Worm (Caenorhabditis elegans) whole organism, early embryonic: ENCODE measurements around the gene K01D12.10.

ENCODE experiments used
- B0310.2 ChIP-seq: sonication (generic microtip); optimal IDR thresholded peaks from 2 replicates; lab custom pipeline; 2016; ENCODE audit warnings: mild to moderate bottlenecking, missing genetic modification characterization, missing compliant biosample characterization
- F13C5.2 ChIP-seq: sonication (generic microtip); optimal IDR thresholded peaks from 2 replicates; lab custom pipeline; 2017; ENCODE audit warnings: mild to moderate bottlenecking, missing genetic modification characterization, inconsistent platforms, missing compliant biosample characterization
- aly-1 ChIP-seq: sonication (generic microtip); optimal IDR thresholded peaks from 2 replicates; lab custom pipeline; 2016; ENCODE audit warnings: missing genetic modification characterization, missing compliant biosample characterization
- ama-1 ChIP-seq: fragments of 150-350 bp; optimal IDR thresholded peaks from 2 replicates; lab custom pipeline; 2014
- ceh-13 ChIP-seq: fragments of 200-800 bp; sonication (Bioruptor generic); optimal IDR thresholded peaks from 2 replicates; lab custom pipeline; 2018; ENCODE audit warnings: mild to moderate bottlenecking, missing genetic modification characterization, missing compliant biosample characterization
- ceh-36 ChIP-seq: sonication (generic microtip); optimal IDR thresholded peaks from 2 replicates; lab custom pipeline; 2016; ENCODE audit warnings: missing genetic modification characterization, inconsistent platforms, missing compliant biosample characterization
- ets-7 ChIP-seq: sonication (generic microtip); optimal IDR thresholded peaks from 2 replicates; lab custom pipeline; 2016; ENCODE audit warnings: missing genotype, missing genetic modification characterization, missing compliant biosample characterization
- flt-1 ChIP-seq: fragments of 200-800 bp; sonication (Bioruptor generic); IDR thresholded peaks from 2 replicates; pipeline ENCODE4 v1.3.6; 2022; ENCODE audit warnings: missing genetic modification characterization, missing compliant biosample characterization
- hmbx-1 ChIP-seq: sonication (generic microtip); optimal IDR thresholded peaks from 2 replicates; lab custom pipeline; 2016; ENCODE audit warnings: mild to moderate bottlenecking, missing genetic modification characterization, missing compliant biosample characterization
- hmg-4 ChIP-seq: fragments of 200-800 bp; sonication (Bioruptor generic); optimal IDR thresholded peaks from 2 replicates; lab custom pipeline; 2018; ENCODE audit warnings: mild to moderate bottlenecking, missing genetic modification characterization, missing compliant biosample characterization
- hnd-1 ChIP-seq: sonication (generic microtip); optimal IDR thresholded peaks from 2 replicates; lab custom pipeline; 2016; ENCODE audit warnings: missing genetic modification characterization, missing compliant biosample characterization
- pes-1 ChIP-seq: fragments of 200-800 bp; sonication (Bioruptor generic); IDR thresholded peaks from 2 replicates; pipeline ENCODE4 v1.3.6; 2022; ENCODE audit warnings: missing genetic modification reagents, missing genetic modification characterization, missing compliant biosample characterization
- scrt-1 ChIP-seq: fragments of 200-800 bp; sonication (Bioruptor generic); IDR thresholded peaks from 2 replicates; pipeline ENCODE4 v1.3.6; 2022; ENCODE audit warnings: missing genetic modification characterization, missing compliant biosample characterization
- sea-1 ChIP-seq: fragments of 200-800 bp; sonication (Bioruptor generic); conservative IDR thresholded peaks from 2 replicates; pipeline ENCODE4 v1.3.6; 2022; ENCODE audit warnings: missing genetic modification characterization, missing compliant biosample characterization
- tbx-11 ChIP-seq: fragments of 200-800 bp; sonication (Bioruptor generic); IDR thresholded peaks from 2 replicates; pipeline ENCODE4 v1.3.6; 2022; ENCODE audit warnings: missing genetic modification characterization, missing compliant biosample characterization
- tbx-37 ChIP-seq: fragments of 200-800 bp; sonication (Bioruptor generic); conservative IDR thresholded peaks from 2 replicates; pipeline ENCODE4 v1.3.6; 2022; ENCODE audit warnings: missing genetic modification reagents, missing genetic modification characterization, missing compliant biosample characterization
- tra-4 ChIP-seq: sonication (generic microtip); optimal IDR thresholded peaks from 2 replicates; lab custom pipeline; 2017; ENCODE audit warnings: missing genetic modification characterization, missing compliant biosample characterization

The K01D12.10 gene

DNA sequence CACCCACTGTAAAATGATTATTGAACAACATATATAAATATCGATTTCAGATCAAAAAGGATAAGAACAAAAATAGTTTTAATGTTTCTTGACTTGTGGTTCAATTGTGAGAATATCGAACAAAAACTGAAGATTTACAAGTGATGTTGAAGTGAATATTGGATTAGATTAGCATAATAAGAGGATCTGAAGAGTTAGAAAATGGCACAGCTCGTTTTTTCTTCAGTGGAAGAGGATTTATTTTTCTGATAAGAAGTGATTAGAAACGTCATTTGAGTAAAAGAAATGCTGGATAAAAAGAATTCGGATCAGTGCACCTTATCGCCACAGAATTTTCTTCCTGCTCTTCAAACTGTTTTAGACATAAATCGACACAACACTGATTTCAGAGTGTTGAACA is 10.3 kb upstream of the K01D12.10 start, which contains the start of gene twk-14:
TSS of gene twk-14 (minus strand) at position 8 of the 400 bp plus-strand sequence.
- TF ChIP-seq ceh-13: no peak
- no peak for TF ChIP-seq sea-1 (GFP tag; lab: Robert Waterston, UW)
- no peak for TF ChIP-seq ama-1 (lab: Kevin White, UChicago)
- no peak for TF ChIP-seq ets-7
- TF ChIP-seq tbx-11: no peak
- no peak for TF ChIP-seq hnd-1 (tag; lab: Kevin White, UChicago)
- no peak for TF ChIP-seq scrt-1 (GFP tag; lab: Robert Waterston, UW)
- no peak for TF ChIP-seq ceh-36 (tag; lab: Kevin White, UChicago)
- no peak for TF ChIP-seq F13C5.2 (tag; lab: Kevin White, UChicago)

DNA sequence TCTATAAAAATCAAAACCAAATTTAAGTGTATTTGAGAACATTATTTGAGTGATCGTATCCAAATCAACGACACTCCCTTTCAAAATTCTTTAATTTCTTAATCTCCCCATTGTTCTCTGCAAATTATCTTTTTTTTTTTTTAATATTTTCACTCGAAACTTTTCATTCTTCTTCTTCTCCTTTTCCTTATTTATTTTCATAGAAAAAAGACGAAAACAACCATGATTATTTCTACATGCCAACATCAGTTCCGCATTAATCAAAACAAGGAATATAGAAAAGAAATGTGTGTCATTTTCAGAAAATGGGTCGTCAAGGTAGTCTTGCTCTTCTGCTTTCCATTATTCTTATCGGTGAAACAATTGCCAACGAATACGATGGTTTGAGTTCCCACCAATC is 8.5 kb upstream of the K01D12.10 start, which contains the start of gene K01D12.5:
TSS of gene K01D12.5 (plus strand) at position 301 of the 400 bp plus-strand sequence.
- TF ChIP-seq B0310.2 (tag; lab: Kevin White, UChicago) (no peak), scrt-1 (GFP tag; lab: Robert Waterston, UW) (no peak), hnd-1 (tag; lab: Kevin White, UChicago) (no peak)

DNA sequence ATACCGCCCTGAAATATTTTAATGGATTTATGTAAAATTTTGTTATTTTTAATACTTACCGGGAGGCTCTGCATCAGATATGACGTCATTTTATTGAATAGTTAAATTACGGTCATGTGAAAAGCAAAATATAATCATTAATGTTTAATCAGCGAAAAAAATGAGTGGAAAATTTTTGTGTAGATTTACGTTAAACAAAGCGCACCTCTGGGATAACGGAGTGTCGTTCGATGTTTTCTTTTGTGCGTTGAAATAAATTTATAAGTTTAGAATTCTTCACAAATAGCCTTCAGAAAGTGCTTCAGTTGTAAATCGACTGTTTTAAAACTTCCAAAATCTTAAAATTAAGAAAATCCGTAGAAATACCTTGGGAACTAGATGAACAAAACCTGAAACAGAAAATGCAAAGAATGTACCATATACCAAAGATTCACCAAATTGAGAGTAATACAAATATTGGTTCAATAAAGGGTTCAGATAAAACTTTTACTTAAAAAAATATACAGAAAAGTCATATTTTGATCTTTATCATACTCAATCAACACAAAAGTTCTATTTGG is 5.3 kb upstream of the K01D12.10 start, which contains the start of the genes K01D12.20 and miga-1:
TSS of gene K01D12.20 (minus strand) at position 138 of the 560 bp plus-strand sequence.
TSS of gene miga-1 (minus strand) at position 183 of the 560 bp plus-strand sequence.
- TF ChIP-seq ceh-13 (no peak), scrt-1 (GFP tag; lab: Robert Waterston, UW) (no peak), tbx-37 (GFP tag; lab: Robert Waterston, UW) (no peak), hnd-1 (tag; lab: Kevin White, UChicago) (no peak), aly-1 (tag; lab: Kevin White, UChicago) (no peak), ama-1 (lab: Kevin White, UChicago) (no peak), tbx-11 (no peak), flt-1 (GFP tag; lab: Robert Waterston, UW) (no peak), sea-1 (GFP tag; lab: Robert Waterston, UW) (no peak), pes-1 (GFP tag; lab: Robert Waterston, UW) (no peak), tra-4 (tag; lab: Kevin White, UChicago) (no peak)

DNA sequence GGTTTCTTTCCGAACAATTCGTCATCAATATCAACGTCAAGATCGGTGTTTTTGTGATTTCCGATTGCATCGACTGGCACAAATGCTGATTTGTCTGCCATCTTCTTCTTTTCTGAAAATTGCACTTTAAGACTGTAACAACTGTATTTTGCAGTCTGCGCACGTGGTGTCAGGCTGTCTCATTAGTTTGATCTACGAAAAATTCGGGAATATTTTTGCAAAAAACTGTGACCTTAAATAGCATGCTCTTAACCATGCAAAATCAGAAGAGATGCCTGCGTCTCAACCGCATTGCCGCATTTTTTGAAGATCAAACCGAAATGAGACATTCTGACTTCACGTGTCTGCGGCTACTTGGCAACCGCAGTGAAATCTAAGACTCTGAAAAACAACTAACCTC is 4.6 kb upstream of the K01D12.10 start, which contains the start of gene K01D12.7:
TSS of gene K01D12.7 (minus strand) at position 101 of the 400 bp plus-strand sequence.
- no peak for TF ChIP-seq F13C5.2 (tag; lab: Kevin White, UChicago)
- no peak for TF ChIP-seq tbx-37 (GFP tag; lab: Robert Waterston, UW)
- TF ChIP-seq hnd-1 (tag; lab: Kevin White, UChicago): no peak
- TF ChIP-seq aly-1 (tag; lab: Kevin White, UChicago): no peak
- TF ChIP-seq ama-1 (lab: Kevin White, UChicago): no peak
- TF ChIP-seq hmg-4 (GFP tag; lab: Kevin White, UChicago): no peak
- TF ChIP-seq pes-1 (GFP tag; lab: Robert Waterston, UW): no peak
- no peak for TF ChIP-seq scrt-1 (GFP tag; lab: Robert Waterston, UW)
- no peak for TF ChIP-seq flt-1 (GFP tag; lab: Robert Waterston, UW)
- TF ChIP-seq ets-7: no peak
- no peak for TF ChIP-seq tbx-11
- no peak for TF ChIP-seq hmbx-1 (tag; lab: Kevin White, UChicago)
- TF ChIP-seq sea-1 (GFP tag; lab: Robert Waterston, UW): no peak
- no peak for TF ChIP-seq ceh-13
- no peak for TF ChIP-seq B0310.2 (tag; lab: Kevin White, UChicago)
- TF ChIP-seq ceh-36 (tag; lab: Kevin White, UChicago): no peak

DNA sequence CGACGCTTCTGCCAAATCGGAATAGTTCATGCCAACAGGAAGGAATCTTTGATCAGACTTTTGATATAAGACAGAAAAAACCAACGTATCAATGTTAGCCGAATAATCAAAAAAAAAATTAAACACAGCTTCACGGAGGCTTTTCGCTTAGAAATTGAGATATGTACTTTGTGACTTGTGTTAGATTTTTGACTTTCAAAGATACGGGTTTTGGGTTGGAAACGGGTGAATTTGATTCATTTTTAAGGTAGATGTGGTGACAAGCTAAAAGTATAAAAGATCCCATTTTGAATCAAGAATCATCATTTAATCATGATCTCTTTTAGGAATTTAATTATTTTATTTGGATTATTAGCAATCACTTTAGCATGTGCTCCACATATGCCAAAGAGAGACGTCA is 3.7 kb upstream of the K01D12.10 start, which contains the start of gene K01D12.8:
TSS of gene K01D12.8 (plus strand) at position 301 of the 400 bp plus-strand sequence.
- TF ChIP-seq tra-4 (tag; lab: Kevin White, UChicago): no peak
- no peak for TF ChIP-seq F13C5.2 (tag; lab: Kevin White, UChicago)
- TF ChIP-seq hmg-4 (GFP tag; lab: Kevin White, UChicago): no peak
- TF ChIP-seq aly-1 (tag; lab: Kevin White, UChicago): no peak
- TF ChIP-seq pes-1 (GFP tag; lab: Robert Waterston, UW): no peak
- TF ChIP-seq ets-7: no peak
- no peak for TF ChIP-seq hnd-1 (tag; lab: Kevin White, UChicago)

DNA sequence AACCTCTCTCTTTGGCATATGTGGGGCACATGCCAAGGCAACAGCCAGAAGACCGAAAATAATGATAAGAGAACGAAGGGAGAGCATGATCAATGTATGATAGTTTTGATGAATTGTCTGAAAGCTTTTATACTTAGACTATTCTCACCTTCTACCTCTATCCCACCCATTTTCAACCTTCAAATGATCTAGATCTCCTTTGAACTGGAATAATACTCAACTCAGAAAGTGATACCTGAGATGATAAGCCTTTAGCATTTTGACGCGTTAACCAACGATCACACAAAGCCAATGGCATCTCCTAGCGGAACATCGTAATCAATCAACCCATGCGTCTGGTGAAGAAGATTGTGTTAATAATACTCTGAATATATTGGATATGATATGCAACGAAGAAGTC is 1.5 kb upstream of the K01D12.10 start, which contains the start of gene K01D12.9:
TSS of gene K01D12.9 (minus strand) at position 101 of the 400 bp plus-strand sequence.
- TF ChIP-seq hnd-1 (tag; lab: Kevin White, UChicago): no peak
- no peak for TF ChIP-seq tbx-11
- no peak for TF ChIP-seq F13C5.2 (tag; lab: Kevin White, UChicago)
- no peak for TF ChIP-seq ets-7
- no peak for TF ChIP-seq ama-1 (lab: Kevin White, UChicago)
- TF ChIP-seq sea-1 (GFP tag; lab: Robert Waterston, UW): no peak
- no peak for TF ChIP-seq tbx-37 (GFP tag; lab: Robert Waterston, UW)
- no peak for TF ChIP-seq scrt-1 (GFP tag; lab: Robert Waterston, UW)
- TF ChIP-seq B0310.2 (tag; lab: Kevin White, UChicago): no peak
- no peak for TF ChIP-seq ceh-13
- TF ChIP-seq ceh-36 (tag; lab: Kevin White, UChicago): no peak
- no peak for TF ChIP-seq aly-1 (tag; lab: Kevin White, UChicago)
- no peak for TF ChIP-seq hmg-4 (GFP tag; lab: Kevin White, UChicago)
- no peak for TF ChIP-seq flt-1 (GFP tag; lab: Robert Waterston, UW)
- no peak for TF ChIP-seq pes-1 (GFP tag; lab: Robert Waterston, UW)

DNA sequence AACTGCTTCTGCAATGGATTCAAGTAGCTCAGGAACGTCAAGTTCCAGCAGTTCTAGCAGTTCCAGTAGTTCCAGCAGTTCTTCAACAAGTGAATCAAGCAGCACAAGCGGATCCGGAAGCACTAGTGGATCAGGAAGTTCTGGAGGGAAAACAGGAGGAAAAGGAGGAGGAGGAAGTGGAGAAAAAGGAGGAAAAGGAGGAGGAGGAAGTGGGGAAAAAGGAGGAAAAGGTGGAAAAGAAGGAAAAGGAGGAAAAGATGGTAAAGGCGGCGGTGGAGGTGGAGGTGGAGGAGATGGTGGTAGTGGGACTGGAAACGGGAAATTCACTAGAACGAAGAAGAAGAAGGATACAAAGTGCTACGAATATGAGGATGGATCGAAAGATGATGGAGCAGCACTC is 485 bp downstream of the K01D12.10 start:
- TF ChIP-seq hmbx-1 (tag; lab: Kevin White, UChicago): no peak
- no peak for TF ChIP-seq B0310.2 (tag; lab: Kevin White, UChicago)
- no peak for TF ChIP-seq tbx-11
- no peak for TF ChIP-seq ama-1 (lab: Kevin White, UChicago)
- no peak for TF ChIP-seq hmg-4 (GFP tag; lab: Kevin White, UChicago)
- no peak for TF ChIP-seq flt-1 (GFP tag; lab: Robert Waterston, UW)
- no peak for TF ChIP-seq tra-4 (tag; lab: Kevin White, UChicago)
- TF ChIP-seq ceh-36 (tag; lab: Kevin White, UChicago): no peak
- TF ChIP-seq pes-1 (GFP tag; lab: Robert Waterston, UW): no peak
- TF ChIP-seq ceh-13: no peak
- TF ChIP-seq sea-1 (GFP tag; lab: Robert Waterston, UW): no peak
- no peak for TF ChIP-seq F13C5.2 (tag; lab: Kevin White, UChicago)
- TF ChIP-seq tbx-37 (GFP tag; lab: Robert Waterston, UW): no peak
- TF ChIP-seq aly-1 (tag; lab: Kevin White, UChicago): no peak
- TF ChIP-seq ets-7: no peak
